Fruit fly (Drosophila melanogaster): Measurements from ENCODE around the gene CG17855.

DNA sequence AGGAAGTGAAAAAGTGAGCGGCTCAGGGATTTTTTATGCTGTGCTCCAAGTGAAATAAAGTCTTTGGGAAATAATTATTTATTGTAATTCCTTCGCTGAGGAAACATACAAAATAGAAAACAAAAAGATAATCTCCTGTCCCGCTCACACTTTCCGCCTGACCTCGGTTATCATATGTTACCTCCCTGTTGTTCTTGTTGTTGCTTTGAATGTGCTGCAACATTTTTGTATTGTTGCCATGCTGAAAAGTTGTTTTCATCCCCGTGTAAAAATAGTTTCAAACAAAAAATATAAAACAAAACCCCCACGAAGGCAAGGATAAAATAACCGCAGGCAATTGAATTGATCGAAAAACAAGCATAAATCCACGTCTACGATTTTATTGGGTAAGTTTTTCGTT, 44.5 kb upstream of the CG17855 start:
- TF ChIP-seq insv (optimal IDR thresholded peaks at IDR 0.05) (no peak), psq (optimal IDR thresholded peaks at IDR 0.05) (no peak), ttk (optimal IDR thresholded peaks at IDR 0.05) (no peak)
